Fruit fly (Drosophila melanogaster): ENCODE results near the gene CG10182.

CG10182 gene

dm6 chr3R:23589719-23590118 lies at the start of gene CG10182:
Gene CG10182 (minus strand): TSS chr3R:23589819.
- TF ChIP-seq CG17801 (GFP tag; optimal IDR thresholded peaks at IDR 0.05; ENCODE audit: partially characterized antibody), result no peak

dm6 chr3R:23638351-23638750 lies 48.7 kb upstream of the CG10182 start:
- no peak for TF ChIP-seq CG17801 (GFP tag; optimal IDR thresholded peaks at IDR 0.05; ENCODE audit: partially characterized antibody)

- no peak for TF ChIP-seq CG17801 (GFP tag; optimal IDR thresholded peaks at IDR 0.05; ENCODE audit: partially characterized antibody)
These were observed 47.7 kb upstream of the CG10182 start for dm6 chr3R:23637277-23637676.

dm6 chr3R:23634789-23635188 lies 45.2 kb upstream of the CG10182 start:
- TF ChIP-seq CG17801 (GFP tag; optimal IDR thresholded peaks at IDR 0.05; ENCODE audit: partially characterized antibody), result no peak

dm6 chr3R:23629572-23629971 lies 40.0 kb upstream of the CG10182 start:
- TF ChIP-seq CG17801 (GFP tag; optimal IDR thresholded peaks at IDR 0.05; ENCODE audit: partially characterized antibody), result peak; percentile 25

- no peak for TF ChIP-seq CG17801 (GFP tag; optimal IDR thresholded peaks at IDR 0.05; ENCODE audit: partially characterized antibody)
These were observed 37.5 kb upstream of the CG10182 start for dm6 chr3R:23627140-23627539.

dm6 chr3R:23622961-23623360 lies 33.3 kb upstream of the CG10182 start:
- TF ChIP-seq CG17801 (GFP tag; optimal IDR thresholded peaks at IDR 0.05; ENCODE audit: partially characterized antibody), result no peak

- no peak for TF ChIP-seq CG17801 (GFP tag; optimal IDR thresholded peaks at IDR 0.05; ENCODE audit: partially characterized antibody)
These were observed 22.5 kb upstream of the CG10182 start for dm6 chr3R:23612121-23612520.

- peak; percentile 50 for TF ChIP-seq CG17801 (GFP tag; optimal IDR thresholded peaks at IDR 0.05; ENCODE audit: partially characterized antibody)
These were observed 15.8 kb upstream of the CG10182 start, which contains the start of gene CG10184 for dm6 chr3R:23605315-23605881. Gene CG10184 (minus strand): TSS chr3R:23605495.

- TF ChIP-seq CG17801 (GFP tag; optimal IDR thresholded peaks at IDR 0.05; ENCODE audit: partially characterized antibody), result no peak
These were observed 11.8 kb upstream of the CG10182 start for dm6 chr3R:23601346-23601817.

dm6 chr3R:23598934-23599333 lies 9.3 kb upstream of the CG10182 start, which contains the start of gene CG10183:
Gene CG10183 (minus strand): TSS chr3R:23599034.
- no peak for TF ChIP-seq CG17801 (GFP tag; optimal IDR thresholded peaks at IDR 0.05; ENCODE audit: partially characterized antibody)

- no peak for TF ChIP-seq CG17801 (GFP tag; optimal IDR thresholded peaks at IDR 0.05; ENCODE audit: partially characterized antibody)
These were observed 6.6 kb upstream of the CG10182 start, which contains the start of gene CG16723 for dm6 chr3R:23596173-23596572. Gene CG16723 (minus strand): TSS chr3R:23596273.

dm6 chr3R:23592669-23593068 lies 3.0 kb upstream of the CG10182 start, which contains the start of gene CG33337:
Gene CG33337 (minus strand): TSS chr3R:23592769.
- TF ChIP-seq CG17801 (GFP tag; optimal IDR thresholded peaks at IDR 0.05; ENCODE audit: partially characterized antibody), result no peak

- no peak for TF ChIP-seq CG17801 (GFP tag; optimal IDR thresholded peaks at IDR 0.05; ENCODE audit: partially characterized antibody)
These were observed 13.0 kb downstream of the CG10182 start for dm6 chr3R:23576618-23577017.

dm6 chr3R:23569195-23569594 lies 20.4 kb downstream of the CG10182 start:
- TF ChIP-seq CG17801 (GFP tag; optimal IDR thresholded peaks at IDR 0.05; ENCODE audit: partially characterized antibody), result no peak

- no peak for TF ChIP-seq CG17801 (GFP tag; optimal IDR thresholded peaks at IDR 0.05; ENCODE audit: partially characterized antibody)
These were observed 32.4 kb downstream of the CG10182 start, which contains the start of gene beat-IV for dm6 chr3R:23557244-23557643. Gene beat-IV (plus strand): TSS chr3R:23557412.

- TF ChIP-seq CG17801 (GFP tag; optimal IDR thresholded peaks at IDR 0.05; ENCODE audit: partially characterized antibody), result no peak
These were observed 32.8 kb downstream of the CG10182 start, which contains the start of gene CG10164 for dm6 chr3R:23556843-23557242. Gene CG10164 (minus strand): TSS chr3R:23556943.

All from ovary, adult (tissue).